Fruit fly (Drosophila melanogaster) whole organism, adult: Measurements from ENCODE around the gene ND-49.
A peak's percentile ranks its signal among the peaks of the same experiment; 100 is the strongest.

ENCODE experiments used
- CG11617 ChIP-seq: fragments of 200-800 bp; sonication (Bioruptor generic); optimal IDR thresholded peaks from 2 replicates; lab custom pipeline; 2017; ENCODE audit warnings: mild to moderate bottlenecking, missing biosample characterization, missing genetic modification reagents, missing genetic modification characterization
- CG12768 ChIP-seq: fragments of 200-800 bp; sonication (Bioruptor generic); optimal IDR thresholded peaks from 2 replicates; lab custom pipeline; 2017; ENCODE audit warnings: missing biosample characterization, missing genetic modification characterization, mild to moderate bottlenecking, moderate library complexity, missing genetic modification reagents
- CG14711 ChIP-seq: fragments of 200-800 bp; sonication (Bioruptor generic); optimal IDR thresholded peaks from 2 replicates; lab custom pipeline; 2018; ENCODE audit warnings: missing biosample characterization, mild to moderate bottlenecking, missing genetic modification characterization, moderate library complexity
- CG1620 ChIP-seq: fragments of 200-800 bp; sonication (Bioruptor generic); optimal IDR thresholded peaks from 2 replicates; lab custom pipeline; 2016; ENCODE audit warnings: missing biosample characterization, missing genetic modification characterization
- CG33017 ChIP-seq: fragments of 200-800 bp; sonication (Bioruptor generic); optimal IDR thresholded peaks from 2 replicates; lab custom pipeline; 2018; ENCODE audit warnings: missing biosample characterization, mild to moderate bottlenecking, missing genetic modification characterization, moderate library complexity
- CG5204 ChIP-seq: fragments of 200-800 bp; sonication (Bioruptor generic); optimal IDR thresholded peaks from 2 replicates; lab custom pipeline; 2016; ENCODE audit warnings: missing biosample characterization, missing genetic modification characterization
- CG7045 ChIP-seq: fragments of 200-800 bp; sonication (Bioruptor generic); optimal IDR thresholded peaks from 2 replicates; lab custom pipeline; 2017; ENCODE audit warnings: missing biosample characterization, mild to moderate bottlenecking, missing genetic modification characterization
- CG7101 ChIP-seq: fragments of 200-800 bp; sonication (Bioruptor generic); optimal IDR thresholded peaks from 2 replicates; lab custom pipeline; 2018; ENCODE audit warnings: missing biosample characterization, mild to moderate bottlenecking, missing genetic modification characterization, moderate library complexity
- Clk ChIP-seq: fragments of 200-800 bp; sonication (Bioruptor generic); optimal IDR thresholded peaks from 2 replicates; lab custom pipeline; 2017; ENCODE audit warnings: missing biosample characterization, missing genetic modification characterization
- Crg-1 ChIP-seq: fragments of 200-800 bp; sonication (Bioruptor generic); optimal IDR thresholded peaks from 2 replicates; lab custom pipeline; 2016; ENCODE audit warnings: missing biosample characterization, missing genetic modification characterization
- Hr96 ChIP-seq: fragments of 200-800 bp; sonication (Bioruptor generic); optimal IDR thresholded peaks from 2 replicates; lab custom pipeline; 2016; ENCODE audit warnings: missing biosample characterization, missing genetic modification characterization
- Mnt ChIP-seq: fragments of 200-800 bp; sonication (Bioruptor generic); optimal IDR thresholded peaks from 2 replicates; lab custom pipeline; 2016; ENCODE audit warnings: missing biosample characterization, mild to moderate bottlenecking, missing genetic modification characterization
- bab1 ChIP-seq: fragments of 200-800 bp; sonication (Bioruptor generic); optimal IDR thresholded peaks from 3 replicates; lab custom pipeline; 2019; ENCODE audit warnings: missing biosample characterization, mild to moderate bottlenecking, missing genetic modification characterization, moderate library complexity
- cic ChIP-seq: fragments of 200-800 bp; sonication (Bioruptor generic); optimal IDR thresholded peaks from 2 replicates; lab custom pipeline; 2017; ENCODE audit warnings: missing biosample characterization, mild to moderate bottlenecking, missing genetic modification characterization, moderate library complexity
- cnc ChIP-seq, 2 experiments: fragments of >200 bp; optimal IDR thresholded peaks; 2 replicates each; lab custom pipeline; 2017
- kay ChIP-seq: fragments of 200-800 bp; sonication (Bioruptor generic); peaks from one replicate; lab custom pipeline; 2016; ENCODE audit warnings: missing biosample characterization, missing genetic modification characterization, borderline replicate concordance
- ovo ChIP-seq: fragments of 200-800 bp; sonication (Bioruptor generic); optimal IDR thresholded peaks from 2 replicates; lab custom pipeline; 2016; ENCODE audit warnings: missing biosample characterization, missing genetic modification characterization
- pad ChIP-seq: fragments of 200-800 bp; sonication (Bioruptor generic); optimal IDR thresholded peaks from 3 replicates; lab custom pipeline; 2017; ENCODE audit warnings: missing biosample characterization, missing genetic modification characterization, mild to moderate bottlenecking, moderate library complexity, missing genetic modification reagents
- tj ChIP-seq: fragments of 200-800 bp; sonication (Bioruptor generic); optimal IDR thresholded peaks from 3 replicates; lab custom pipeline; 2017; ENCODE audit warnings: missing biosample characterization, mild to moderate bottlenecking, missing genetic modification characterization, moderate library complexity
- toe ChIP-seq: fragments of 200-800 bp; sonication (Bioruptor generic); optimal IDR thresholded peaks from 2 replicates; lab custom pipeline; 2016; ENCODE audit warnings: missing biosample characterization, missing genetic modification characterization

ND-49 gene

dm6 chr4:570404-571302 is 701 bp downstream of the ND-49 start:
- TF ChIP-seq Hr96 (GFP tag; lab: Kevin White, UChicago) (no peak), ovo (GFP tag; lab: Kevin White, UChicago) (no peak), pad (GFP tag; lab: Kevin White, UChicago) (no peak), CG7101 (tag; lab: Kevin White, UChicago) (no peak), toe (GFP tag; lab: Kevin White, UChicago) (no peak), cnc (optimal IDR thresholded peaks at IDR 0.05; lab: Kevin White, UChicago) (no peak), CG7045 (GFP tag; lab: Kevin White, UChicago) (no peak), tj (GFP tag; lab: Kevin White, UChicago) (no peak), kay (GFP tag; lab: Kevin White, UChicago) (no peak), CG33017 (no peak), cic (GFP tag; lab: Kevin White, UChicago) (no peak)

dm6 chr4:567285-567684 is 4.1 kb downstream of the ND-49 start:
- TF ChIP-seq Mnt (GFP tag; lab: Kevin White, UChicago) = no peak
- no peak for TF ChIP-seq CG1620 (GFP tag; lab: Kevin White, UChicago)
- peak; percentile 91 for TF ChIP-seq kay (GFP tag; lab: Kevin White, UChicago)
- no peak for TF ChIP-seq Hr96 (GFP tag; lab: Kevin White, UChicago)

dm6 chr4:558456-558855 is 12.9 kb downstream of the ND-49 start:
- peak; percentile 7 for TF ChIP-seq CG7045 (GFP tag; lab: Kevin White, UChicago)
- TF ChIP-seq tj (GFP tag; lab: Kevin White, UChicago) = no peak
- TF ChIP-seq pad (GFP tag; lab: Kevin White, UChicago) = no peak
- TF ChIP-seq cnc (optimal IDR thresholded peaks at IDR 0.05; lab: Kevin White, UChicago) = no peak
- TF ChIP-seq kay (GFP tag; lab: Kevin White, UChicago) = peak; percentile 91
- TF ChIP-seq Crg-1 (GFP tag; lab: Kevin White, UChicago) = peak; percentile 57
- TF ChIP-seq bab1 (GFP tag; lab: Kevin White, UChicago) = peak; percentile 30
- TF ChIP-seq cic (GFP tag; lab: Kevin White, UChicago) = peak; percentile 67
- TF ChIP-seq CG14711 (tag; lab: Kevin White, UChicago) = peak; percentile 25
- peak; percentile 27 for TF ChIP-seq CG12768 (GFP tag; lab: Kevin White, UChicago)
- no peak for TF ChIP-seq Hr96 (GFP tag; lab: Kevin White, UChicago)
- peak; percentile 38 for TF ChIP-seq Mnt (GFP tag; lab: Kevin White, UChicago)
- TF ChIP-seq CG7101 (tag; lab: Kevin White, UChicago) = peak; percentile 2

- peak; percentile 23 for TF ChIP-seq CG7101 (tag; lab: Kevin White, UChicago)
- TF ChIP-seq toe (GFP tag; lab: Kevin White, UChicago) = no peak
- no peak for TF ChIP-seq CG7045 (GFP tag; lab: Kevin White, UChicago)
- TF ChIP-seq pad (GFP tag; lab: Kevin White, UChicago) = peak; percentile 90
- TF ChIP-seq ovo (GFP tag; lab: Kevin White, UChicago) = no peak
- no peak for TF ChIP-seq CG5204 (GFP tag; lab: Kevin White, UChicago)
- TF ChIP-seq cic (GFP tag; lab: Kevin White, UChicago) = peak; percentile 57
- peak; percentile 53 for TF ChIP-seq bab1 (GFP tag; lab: Kevin White, UChicago)
- TF ChIP-seq kay (GFP tag; lab: Kevin White, UChicago) = no peak
- TF ChIP-seq CG1620 (GFP tag; lab: Kevin White, UChicago) = no peak
- TF ChIP-seq Hr96 (GFP tag; lab: Kevin White, UChicago) = no peak
- peak; percentile 16 for TF ChIP-seq CG33017
- no peak for TF ChIP-seq cnc (optimal IDR thresholded peaks at IDR 0.05; lab: Kevin White, UChicago)
- TF ChIP-seq CG11617 = no peak
- TF ChIP-seq tj (GFP tag; lab: Kevin White, UChicago) = peak; percentile 13
- TF ChIP-seq CG12768 (GFP tag; lab: Kevin White, UChicago) = peak; percentile 20
- TF ChIP-seq Crg-1 (GFP tag; lab: Kevin White, UChicago) = peak; percentile 63
- no peak for TF ChIP-seq CG14711 (tag; lab: Kevin White, UChicago)
- TF ChIP-seq Mnt (GFP tag; lab: Kevin White, UChicago) = no peak
- TF ChIP-seq Clk = no peak
These were observed 13.5 kb downstream of the ND-49 start, which contains the start of gene Pur-alpha for dm6 chr4:557879-558202. TSS of gene Pur-alpha (plus strand) at chr4:558016.

dm6 chr4:557095-557878 is 14.1 kb downstream of the ND-49 start, which contains the start of gene Tdg:
TSS of gene Tdg (minus strand) at chr4:557854.
- TF ChIP-seq Mnt (GFP tag; lab: Kevin White, UChicago) (peak; percentile 16), CG14711 (tag; lab: Kevin White, UChicago) (no peak), kay (GFP tag; lab: Kevin White, UChicago) (peak; percentile 98), tj (GFP tag; lab: Kevin White, UChicago) (peak; percentile 82), Hr96 (GFP tag; lab: Kevin White, UChicago) (no peak), CG7101 (tag; lab: Kevin White, UChicago) (peak; percentile 46), CG11617 (peak; percentile 57), CG7045 (GFP tag; lab: Kevin White, UChicago) (no peak)
